Fruit fly (Drosophila melanogaster): Measurements from ENCODE around the gene Orc5.

The Orc5 gene

dm6 chr2L:13793405-13793804, 36.2 kb upstream of the Orc5 start, which contains the start of gene Sec71:
Sec71 (plus strand) TSS chr2L:13793521.
- TF ChIP-seq CG7101 (tag; optimal IDR thresholded peaks at IDR 0.05) (peak; percentile 33), tj (GFP tag; optimal IDR thresholded peaks at IDR 0.05) (peak; percentile 37), bab1 (GFP tag; optimal IDR thresholded peaks at IDR 0.05) (peak; percentile 52), Hr96 (GFP tag; optimal IDR thresholded peaks at IDR 0.05) (no peak), cic (GFP tag; optimal IDR thresholded peaks at IDR 0.05) (peak; percentile 2)

DNA sequence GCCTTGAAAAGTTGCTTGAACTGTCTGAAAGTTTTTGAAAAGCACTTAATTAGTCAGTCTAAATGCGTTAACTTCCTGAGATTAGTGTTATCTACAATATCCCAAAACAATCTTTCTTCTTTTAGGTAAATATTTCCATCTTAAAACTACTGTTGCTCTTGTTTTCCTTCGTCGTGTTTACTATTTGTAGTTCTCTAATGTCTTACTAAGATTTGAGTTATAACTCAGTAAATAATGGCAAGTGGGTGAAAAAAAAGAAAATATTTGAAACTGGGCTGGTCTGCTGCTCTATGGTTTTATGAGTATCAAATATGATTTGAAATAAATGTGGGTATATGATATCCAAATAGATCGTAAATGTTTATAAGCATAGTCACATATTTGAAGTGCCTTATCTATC, 28.5 kb upstream of the Orc5 start:
- TF ChIP-seq Crg-1 (GFP tag; optimal IDR thresholded peaks at IDR 0.05) (peak; percentile 12), CG33017 (tag; optimal IDR thresholded peaks at IDR 0.05) (peak; percentile 40), CG7045 (GFP tag; optimal IDR thresholded peaks at IDR 0.05) (peak; percentile 47), CG12768 (GFP tag; optimal IDR thresholded peaks at IDR 0.05) (peak; percentile 16), CG14711 (tag; optimal IDR thresholded peaks at IDR 0.05) (no peak), CG7101 (tag; optimal IDR thresholded peaks at IDR 0.05) (peak; percentile 61), cic (GFP tag; optimal IDR thresholded peaks at IDR 0.05) (peak; percentile 60), kay (GFP tag; ENCODE audit: borderline replicate concordance) (no peak), Mnt (GFP tag; optimal IDR thresholded peaks at IDR 0.05) (no peak), CG5204 (GFP tag; optimal IDR thresholded peaks at IDR 0.05) (no peak)

DNA sequence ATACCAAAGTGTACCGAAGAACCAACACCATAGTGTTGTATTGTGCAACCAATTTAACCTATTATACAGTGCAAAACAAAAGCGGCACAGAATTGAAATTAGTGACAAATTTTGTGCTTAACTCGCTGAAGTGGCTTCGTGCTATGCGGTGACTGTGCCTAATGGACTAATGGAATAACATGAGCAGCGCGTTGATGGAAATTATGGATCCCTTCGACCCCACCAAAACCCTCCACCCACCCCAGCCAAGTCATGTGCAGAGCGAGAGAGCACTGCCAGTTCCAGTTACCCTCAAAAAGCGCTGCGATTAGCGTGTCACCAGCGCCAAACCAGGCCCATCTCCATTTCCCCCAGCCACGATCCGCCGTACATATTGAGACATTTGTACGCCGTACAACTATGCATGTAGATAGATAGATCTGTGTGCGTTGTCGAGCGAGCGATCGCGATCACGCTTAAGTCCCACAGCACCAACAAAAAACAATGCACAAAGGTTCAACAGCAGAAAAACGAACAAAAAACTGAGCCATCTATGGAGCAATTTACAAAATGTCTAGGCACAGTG, 27.5 kb upstream of the Orc5 start:
- peak; percentile 35 for TF ChIP-seq Mnt (GFP tag; optimal IDR thresholded peaks at IDR 0.05)
- peak; percentile 51 for TF ChIP-seq cic (GFP tag; optimal IDR thresholded peaks at IDR 0.05)
- TF ChIP-seq CG12768 (GFP tag; optimal IDR thresholded peaks at IDR 0.05): peak; percentile 58
- no peak for TF ChIP-seq Clk (GFP tag; optimal IDR thresholded peaks at IDR 0.05)

DNA sequence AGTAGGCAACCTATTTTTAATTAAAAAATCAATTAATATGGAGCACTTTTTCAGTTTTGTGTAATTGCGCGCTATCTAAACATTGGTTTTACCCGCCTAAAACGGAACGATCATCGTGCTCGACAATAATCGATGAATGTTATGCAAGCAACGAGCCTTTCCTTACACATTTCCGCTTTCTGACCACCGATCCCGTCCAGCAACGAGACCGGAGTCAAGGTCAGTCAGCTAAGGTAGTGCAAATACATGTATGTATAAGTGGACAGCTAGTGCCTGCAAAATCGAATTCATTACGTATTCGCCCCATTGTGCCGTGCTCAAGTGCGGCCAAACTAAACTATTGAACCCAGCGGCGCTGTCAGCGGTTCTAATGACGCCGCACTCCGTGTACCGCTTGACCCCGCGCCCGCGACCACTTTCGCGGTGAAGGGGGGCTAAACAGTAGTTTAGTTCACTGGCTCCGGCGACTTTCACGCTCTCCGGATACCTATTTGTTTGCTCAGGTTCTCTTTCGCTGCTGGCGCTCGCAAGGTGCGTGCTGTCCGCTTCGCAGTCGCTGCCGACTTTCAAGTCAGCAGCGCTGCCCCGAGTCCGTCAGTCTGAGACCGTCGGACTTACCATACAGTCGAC, 26.5 kb upstream of the Orc5 start, which contains the start of gene CAH1:
TSS of gene CAH1 (plus strand) at position 595 of the 630 bp plus-strand sequence.
- TF ChIP-seq Mnt (GFP tag; optimal IDR thresholded peaks at IDR 0.05): peak; percentile 11
- no peak for TF ChIP-seq CG5204 (GFP tag; optimal IDR thresholded peaks at IDR 0.05)
- TF ChIP-seq CG12768 (GFP tag; optimal IDR thresholded peaks at IDR 0.05): peak; percentile 70
- no peak for TF ChIP-seq bab1 (GFP tag; optimal IDR thresholded peaks at IDR 0.05)
- TF ChIP-seq CG11617 (GFP tag; optimal IDR thresholded peaks at IDR 0.05): no peak
- no peak for TF ChIP-seq Crg-1 (GFP tag; optimal IDR thresholded peaks at IDR 0.05)
- no peak for TF ChIP-seq Hr96 (GFP tag; optimal IDR thresholded peaks at IDR 0.05)
- TF ChIP-seq tj (GFP tag; optimal IDR thresholded peaks at IDR 0.05): peak; percentile 32
- peak in 1 of 2 experiments; percentile 37 for TF ChIP-seq cnc (optimal IDR thresholded peaks at IDR 0.05)
- no peak for TF ChIP-seq CG14711 (tag; optimal IDR thresholded peaks at IDR 0.05)
- no peak for TF ChIP-seq pad (GFP tag; optimal IDR thresholded peaks at IDR 0.05)
- no peak for TF ChIP-seq CG7101 (tag; optimal IDR thresholded peaks at IDR 0.05)
- TF ChIP-seq Clk (GFP tag; optimal IDR thresholded peaks at IDR 0.05): no peak
- peak; percentile 23 for TF ChIP-seq ovo (GFP tag; optimal IDR thresholded peaks at IDR 0.05)
- no peak for TF ChIP-seq toe (GFP tag; optimal IDR thresholded peaks at IDR 0.05)
- peak; percentile 1 for TF ChIP-seq CG33017 (tag; optimal IDR thresholded peaks at IDR 0.05)
- peak; percentile 52 for TF ChIP-seq cic (GFP tag; optimal IDR thresholded peaks at IDR 0.05)
- TF ChIP-seq CG7045 (GFP tag; optimal IDR thresholded peaks at IDR 0.05): no peak
- TF ChIP-seq kay (GFP tag; ENCODE audit: borderline replicate concordance): no peak
- TF ChIP-seq CG1620 (GFP tag; optimal IDR thresholded peaks at IDR 0.05): no peak

dm6 chr2L:13803805-13804560, 25.7 kb upstream of the Orc5 start:
- TF ChIP-seq cnc (optimal IDR thresholded peaks at IDR 0.05) (no peak), CG12768 (GFP tag; optimal IDR thresholded peaks at IDR 0.05) (no peak), bab1 (GFP tag; optimal IDR thresholded peaks at IDR 0.05) (no peak), toe (GFP tag; optimal IDR thresholded peaks at IDR 0.05) (no peak), tj (GFP tag; optimal IDR thresholded peaks at IDR 0.05) (no peak), pad (GFP tag; optimal IDR thresholded peaks at IDR 0.05) (no peak), Clk (GFP tag; optimal IDR thresholded peaks at IDR 0.05) (no peak), kay (GFP tag; ENCODE audit: borderline replicate concordance) (peak; percentile 90)

DNA sequence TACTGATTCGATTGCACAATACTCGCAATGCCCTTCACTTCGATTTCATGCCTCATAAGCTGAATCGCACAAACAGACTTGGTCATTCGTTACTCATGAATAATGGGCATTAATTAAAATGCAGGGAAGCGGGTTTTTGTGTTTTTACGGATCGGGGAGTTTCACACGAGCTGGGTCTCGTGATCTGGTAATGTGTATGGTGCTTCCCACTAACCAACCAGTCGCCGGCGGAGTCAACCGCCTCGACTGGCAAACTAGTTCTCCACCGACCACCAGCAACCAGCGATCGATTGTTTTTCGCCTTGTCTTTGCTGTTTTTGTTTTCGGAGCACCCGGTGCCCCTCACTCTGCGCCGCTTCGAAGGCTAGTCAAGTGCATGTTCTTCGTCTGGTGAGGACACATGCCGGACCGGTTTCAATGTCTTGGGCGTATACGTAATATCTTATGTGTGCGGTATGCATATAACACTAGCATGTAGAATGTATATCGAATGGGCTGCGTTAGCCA, 25.0 kb upstream of the Orc5 start:
- TF ChIP-seq Crg-1 (GFP tag; optimal IDR thresholded peaks at IDR 0.05) (no peak), cic (GFP tag; optimal IDR thresholded peaks at IDR 0.05) (peak; percentile 3), Hr96 (GFP tag; optimal IDR thresholded peaks at IDR 0.05) (no peak), CG14711 (tag; optimal IDR thresholded peaks at IDR 0.05) (no peak), pad (GFP tag; optimal IDR thresholded peaks at IDR 0.05) (no peak), bab1 (GFP tag; optimal IDR thresholded peaks at IDR 0.05) (no peak)

All from whole organism, adult.